Worm (Caenorhabditis elegans) whole organism, L3 larva: ENCODE results near the gene C25H3.15.

Source experiments
- R02D3.7 ChIP-seq: fragments of 150-350 bp; optimal IDR thresholded peaks from 2 replicates; lab custom pipeline; 2014; ENCODE audit warnings: missing biosample characterization, missing genetic modification characterization
- ZK546.5 ChIP-seq: sonication (generic microtip); optimal IDR thresholded peaks from 2 replicates; lab custom pipeline; 2017; ENCODE audit warnings: missing biosample characterization, missing genetic modification characterization
- ama-1 ChIP-seq: fragments of 150-350 bp; optimal IDR thresholded peaks from 2 replicates; lab custom pipeline; 2018
- daf-12 ChIP-seq: fragments of 150-350 bp; optimal IDR thresholded peaks from 2 replicates; lab custom pipeline; 2014; ENCODE audit warnings: missing biosample characterization, missing genetic modification reagents, missing genetic modification characterization
- elt-2 ChIP-seq: sonication (generic microtip); optimal IDR thresholded peaks from 2 replicates; lab custom pipeline; 2016; ENCODE audit warnings: missing genetic modification reagents, mild to moderate bottlenecking, missing genetic modification characterization, missing compliant biosample characterization
- eor-1 ChIP-seq, 2 experiments: fragments of 150-350 bp; optimal IDR thresholded peaks; 2 replicates each; lab custom pipeline; 2014 to 2018; ENCODE audit warnings: missing biosample characterization in 2 of 2, missing genetic modification characterization in 2 of 2
- fkh-10 ChIP-seq: sonication (generic microtip); optimal IDR thresholded peaks from 2 replicates; lab custom pipeline; 2017; ENCODE audit warnings: missing biosample characterization, missing genetic modification reagents, missing genetic modification characterization
- fkh-2 ChIP-seq: fragments of 150-350 bp; optimal IDR thresholded peaks from 2 replicates; lab custom pipeline; 2014; ENCODE audit warnings: missing biosample characterization, missing genetic modification reagents, missing genetic modification characterization
- fos-1 ChIP-seq: fragments of 150-350 bp; optimal IDR thresholded peaks from 2 replicates; lab custom pipeline; 2014; ENCODE audit warnings: missing biosample characterization, missing genetic modification characterization
- hmg-11 ChIP-seq: sonication (generic microtip); optimal IDR thresholded peaks from 2 replicates; lab custom pipeline; 2016; ENCODE audit warnings: missing genetic modification characterization, missing compliant biosample characterization
- jun-1 ChIP-seq: fragments of 150-350 bp; optimal IDR thresholded peaks from 2 replicates; lab custom pipeline; 2014; ENCODE audit warnings: missing biosample characterization, missing genetic modification reagents, missing genetic modification characterization
- lin-15B ChIP-seq: fragments of 150-350 bp; optimal IDR thresholded peaks from 2 replicates; lab custom pipeline; 2014; ENCODE audit warnings: missing biosample characterization, missing genetic modification characterization
- lin-39 ChIP-seq: fragments of 150-350 bp; optimal IDR thresholded peaks from 2 replicates; lab custom pipeline; 2018; ENCODE audit warnings: missing biosample characterization, missing genetic modification reagents, missing genetic modification characterization
- nfya-1 ChIP-seq: sonication (generic microtip); optimal IDR thresholded peaks from 2 replicates; lab custom pipeline; 2017; ENCODE audit warnings: missing genetic modification characterization, mild to moderate bottlenecking, missing compliant biosample characterization, antibody characterized with exemption, moderate library complexity; ENCODE audit not compliant: insufficient read depth
- nhr-23 ChIP-seq: fragments of 150-350 bp; optimal IDR thresholded peaks from 2 replicates; lab custom pipeline; 2014; ENCODE audit warnings: missing biosample characterization, missing genetic modification reagents, missing genetic modification characterization
- nhr-25 ChIP-seq: sonication (generic microtip); optimal IDR thresholded peaks from 2 replicates; lab custom pipeline; 2017; ENCODE audit warnings: missing biosample characterization, missing genetic modification characterization
- nhr-43 ChIP-seq: sonication (generic microtip); optimal IDR thresholded peaks from 2 replicates; lab custom pipeline; 2016; ENCODE audit warnings: mild to moderate bottlenecking, missing genetic modification characterization, missing compliant biosample characterization; ENCODE audit not compliant: poor library complexity, severe bottlenecking
- nhr-76 ChIP-seq: fragments of 150-350 bp; sonication (generic microtip); optimal IDR thresholded peaks from 5 replicates; lab custom pipeline; 2014; ENCODE audit warnings: missing biosample characterization, missing genetic modification characterization
- pha-4 ChIP-seq: fragments of 150-350 bp; optimal IDR thresholded peaks from 2 replicates; lab custom pipeline; 2014; ENCODE audit warnings: missing biosample characterization, missing genetic modification reagents, missing genetic modification characterization
- pqm-1 ChIP-seq: fragments of 150-350 bp; optimal IDR thresholded peaks from 2 replicates; lab custom pipeline; 2017; ENCODE audit warnings: missing biosample characterization, missing genetic modification characterization, inconsistent platforms
- skn-1 ChIP-seq: fragments of 150-350 bp; optimal IDR thresholded peaks from 2 replicates; lab custom pipeline; 2014; ENCODE audit warnings: missing biosample characterization, missing genetic modification characterization
- snpc-4 ChIP-seq: fragments of 150-350 bp; optimal IDR thresholded peaks from 2 replicates; lab custom pipeline; 2014; ENCODE audit warnings: missing biosample characterization, missing genetic modification characterization
- tbx-2 ChIP-seq: sonication (generic microtip); optimal IDR thresholded peaks from 2 replicates; lab custom pipeline; 2016; ENCODE audit warnings: mild to moderate bottlenecking, missing genetic modification characterization, missing compliant biosample characterization
- unc-39 ChIP-seq: sonication (generic microtip); optimal IDR thresholded peaks from 4 replicates; lab custom pipeline; 2017; ENCODE audit warnings: missing biosample characterization, missing genetic modification characterization
- ztf-11 ChIP-seq: fragments of 150-350 bp; optimal IDR thresholded peaks from 2 replicates; lab custom pipeline; 2014; ENCODE audit warnings: missing biosample characterization, missing genetic modification characterization
- ztf-4 ChIP-seq: fragments of 150-350 bp; optimal IDR thresholded peaks from 2 replicates; lab custom pipeline; 2014; ENCODE audit warnings: missing biosample characterization, missing genetic modification characterization

Gene C25H3.15

DNA sequence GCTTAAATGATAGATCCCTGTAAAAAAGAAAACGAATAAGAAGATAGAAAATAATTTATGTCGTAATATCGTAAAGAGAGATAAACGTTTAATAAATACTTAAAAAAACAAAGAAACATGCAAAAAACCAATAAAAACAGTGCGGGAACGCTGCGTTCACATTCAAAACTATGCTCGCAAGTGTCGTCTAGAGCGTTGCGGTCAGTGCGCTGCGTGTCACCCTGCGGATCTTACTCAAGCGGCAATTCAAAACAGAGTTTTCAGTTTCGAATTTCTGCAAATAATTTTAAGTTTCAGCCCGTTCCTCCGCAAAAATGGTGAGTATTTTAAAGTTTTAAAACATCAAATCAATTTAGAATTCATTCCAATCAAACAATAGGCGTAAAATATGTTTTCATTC is 49.7 kb downstream of the C25H3.15 start, which contains the start of the genes tiar-1 and lelo-4:
Gene tiar-1 (minus strand): TSS at position 17 of the 400 bp plus-strand sequence.
Gene lelo-4 (plus strand): TSS at position 118 of the 400 bp plus-strand sequence.
- peak; percentile 76 for TF ChIP-seq nhr-25 (tag; lab: Kevin White, UChicago)
- TF ChIP-seq snpc-4 (tag; lab: Kevin White, UChicago), result peak; percentile 84
- no peak for TF ChIP-seq jun-1 (tag; lab: Kevin White, UChicago)
- TF ChIP-seq ztf-11 (tag; lab: Kevin White, UChicago), result no peak
- peak; percentile 78 for TF ChIP-seq nfya-1 (tag; lab: Kevin White, UChicago)
- TF ChIP-seq pha-4, result peak; percentile 78
- peak; percentile 48 for TF ChIP-seq lin-39 (tag; lab: Kevin White, UChicago)
- no peak for TF ChIP-seq tbx-2 (tag; lab: Kevin White, UChicago)
- TF ChIP-seq daf-12 (tag; lab: Kevin White, UChicago), result no peak
- peak; percentile 12 for TF ChIP-seq skn-1 (tag; lab: Kevin White, UChicago)
- no peak for TF ChIP-seq fos-1 (tag; lab: Kevin White, UChicago)
- TF ChIP-seq ama-1 (lab: Kevin White, UChicago), result peak; percentile 61
- TF ChIP-seq ZK546.5 (tag; lab: Kevin White, UChicago), result peak; percentile 61
- no peak for TF ChIP-seq nhr-76
- TF ChIP-seq eor-1 (tag; optimal IDR thresholded peaks at IDR 0.05; lab: Kevin White, UChicago), result no peak
- peak; percentile 47 for TF ChIP-seq hmg-11
- peak; percentile 86 for TF ChIP-seq lin-15B (tag; lab: Kevin White, UChicago)
- no peak for TF ChIP-seq pqm-1
- TF ChIP-seq nhr-43 (tag; lab: Kevin White, UChicago), result peak; percentile 26
- TF ChIP-seq fkh-2 (tag; lab: Kevin White, UChicago), result no peak
- peak; percentile 66 for TF ChIP-seq nhr-23 (tag; lab: Kevin White, UChicago)
- no peak for TF ChIP-seq R02D3.7 (tag; lab: Kevin White, UChicago)
- TF ChIP-seq unc-39 (tag; lab: Kevin White, UChicago), result no peak
- peak; percentile 76 for TF ChIP-seq elt-2 (tag; lab: Kevin White, UChicago)
- TF ChIP-seq ztf-4, result no peak
- no peak for TF ChIP-seq fkh-10 (GFP tag; lab: Kevin White, UChicago)
